Fruit fly (Drosophila melanogaster) whole organism, pupa: Measurements from ENCODE around the gene CG14247.
A peak's percentile ranks its signal among the peaks of the same experiment; 100 is the strongest.

ENCODE experiments used
- CG10348 ChIP-seq: fragments of 200-800 bp; sonication (Bioruptor generic); IDR thresholded peaks from 2 replicates; pipeline ENCODE4 v1.3.6; 2022; ENCODE audit warnings: missing biosample characterization, missing genetic modification characterization
- CG14655 ChIP-seq: fragments of 200-800 bp; sonication (Bioruptor generic); optimal IDR thresholded peaks from 3 replicates; lab custom pipeline; 2017; ENCODE audit warnings: mild to moderate bottlenecking, missing biosample characterization, missing genetic modification reagents, missing genetic modification characterization
- CG32121 ChIP-seq: fragments of 200-800 bp; sonication (Bioruptor generic); IDR thresholded peaks from 2 replicates; pipeline ENCODE4 v1.3.6; 2022; ENCODE audit warnings: missing biosample characterization, missing genetic modification characterization
- CG4496 ChIP-seq: fragments of 200-800 bp; sonication (Bioruptor generic); IDR thresholded peaks from 3 replicates; pipeline ENCODE4 v1.3.6; 2022; ENCODE audit warnings: missing biosample characterization, missing genetic modification characterization
- CG8301 ChIP-seq: fragments of 200-800 bp; sonication (Bioruptor generic); optimal IDR thresholded peaks from 2 replicates; lab custom pipeline; 2018; ENCODE audit warnings: missing biosample characterization, mild to moderate bottlenecking, missing genetic modification characterization
- CG9948 ChIP-seq: fragments of 200-800 bp; sonication (Bioruptor generic); optimal IDR thresholded peaks from 2 replicates; lab custom pipeline; 2018; ENCODE audit warnings: missing biosample characterization, mild to moderate bottlenecking, missing genetic modification characterization, moderate library complexity
- D1 ChIP-seq: fragments of 200-800 bp; sonication (Bioruptor generic); optimal IDR thresholded peaks from 2 replicates; lab custom pipeline; 2018; ENCODE audit warnings: missing biosample characterization, mild to moderate bottlenecking, missing genetic modification characterization, moderate library complexity
- EcR ChIP-seq: fragments of 200-800 bp; sonication (Bioruptor generic); optimal IDR thresholded peaks from 3 replicates; lab custom pipeline; 2019; ENCODE audit warnings: missing biosample characterization, missing genetic modification characterization, mild to moderate bottlenecking, moderate library complexity, missing genetic modification reagents
- Ets98B ChIP-seq: fragments of 200-800 bp; sonication (Bioruptor generic); IDR thresholded peaks from 2 replicates; pipeline ENCODE4 v1.3.6; 2022; ENCODE audit warnings: missing biosample characterization, missing genetic modification characterization
- Pif1A ChIP-seq: fragments of 200-800 bp; sonication (Bioruptor generic); optimal IDR thresholded peaks from 3 replicates; lab custom pipeline; 2016; ENCODE audit warnings: missing biosample characterization, missing genetic modification characterization
- Snoo ChIP-seq: fragments of 200-800 bp; sonication (Bioruptor generic); optimal IDR thresholded peaks from 3 replicates; lab custom pipeline; 2017; ENCODE audit warnings: missing biosample characterization, mild to moderate bottlenecking, missing genetic modification characterization, inconsistent platforms
- gl ChIP-seq: fragments of 200-800 bp; sonication (Bioruptor generic); optimal IDR thresholded peaks from 2 replicates; lab custom pipeline; 2018; ENCODE audit warnings: missing biosample characterization, mild to moderate bottlenecking, missing genetic modification characterization

DNA sequence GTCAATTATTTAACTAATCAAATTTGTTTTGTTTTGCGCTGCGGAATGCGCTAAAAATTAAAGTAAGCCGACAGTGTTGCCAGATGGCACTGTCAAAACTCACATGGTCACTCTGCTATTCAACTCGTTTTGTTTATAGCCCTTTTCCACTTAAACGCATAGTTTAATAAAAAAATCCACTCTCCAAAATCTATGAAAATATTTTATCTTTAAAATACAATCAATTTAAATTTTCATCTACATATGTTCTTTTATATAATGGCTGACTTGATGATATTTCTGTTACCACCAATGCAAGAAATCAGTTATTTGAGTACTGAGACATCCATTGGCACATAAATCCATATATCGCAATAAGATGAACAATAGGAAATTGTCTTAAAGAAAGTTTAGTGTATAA is 20.1 kb upstream of the CG14247 start, which contains the start of gene CG6425:
- no peak for TF ChIP-seq CG32121 (GFP tag; lab: Robert Waterston, UW)
- no peak for TF ChIP-seq CG10348
- TF ChIP-seq gl (tag; lab: Kevin White, UChicago), result no peak
- TF ChIP-seq D1 (tag; lab: Kevin White, UChicago), result no peak
- no peak for TF ChIP-seq EcR (GFP tag; lab: Kevin White, UChicago)
- TF ChIP-seq CG9948 (tag; lab: Kevin White, UChicago), result peak; percentile 12
- TF ChIP-seq Pif1A (GFP tag; lab: Kevin White, UChicago), result no peak
- TF ChIP-seq Snoo (tag; lab: Kevin White, UChicago), result no peak
- 0 out of 3 replicates have a peak, but pooled peaks have one; percentile 21 for TF ChIP-seq CG4496
- TF ChIP-seq CG14655, result no peak
- TF ChIP-seq CG8301 (tag; lab: Kevin White, UChicago), result no peak
- TF ChIP-seq Ets98B, result no peak
